Worm (Caenorhabditis elegans) whole organism, early embryonic: Measurements from ENCODE around the gene F59D12.5.

Experiments used
- F13C5.2 ChIP-seq: sonication (generic microtip); optimal IDR thresholded peaks from 2 replicates; lab custom pipeline; 2017; ENCODE audit warnings: mild to moderate bottlenecking, missing genetic modification characterization, inconsistent platforms, missing compliant biosample characterization
- aly-1 ChIP-seq: sonication (generic microtip); optimal IDR thresholded peaks from 2 replicates; lab custom pipeline; 2016; ENCODE audit warnings: missing genetic modification characterization, missing compliant biosample characterization
- ama-1 ChIP-seq: fragments of 150-350 bp; optimal IDR thresholded peaks from 2 replicates; lab custom pipeline; 2014
- ceh-13 ChIP-seq: fragments of 200-800 bp; sonication (Bioruptor generic); optimal IDR thresholded peaks from 2 replicates; lab custom pipeline; 2018; ENCODE audit warnings: mild to moderate bottlenecking, missing genetic modification characterization, missing compliant biosample characterization
- ets-7 ChIP-seq: sonication (generic microtip); optimal IDR thresholded peaks from 2 replicates; lab custom pipeline; 2016; ENCODE audit warnings: missing genotype, missing genetic modification characterization, missing compliant biosample characterization
- flt-1 ChIP-seq: fragments of 200-800 bp; sonication (Bioruptor generic); IDR thresholded peaks from 2 replicates; pipeline ENCODE4 v1.3.6; 2022; ENCODE audit warnings: missing genetic modification characterization, missing compliant biosample characterization
- hmbx-1 ChIP-seq: sonication (generic microtip); optimal IDR thresholded peaks from 2 replicates; lab custom pipeline; 2016; ENCODE audit warnings: mild to moderate bottlenecking, missing genetic modification characterization, missing compliant biosample characterization
- hmg-4 ChIP-seq: fragments of 200-800 bp; sonication (Bioruptor generic); optimal IDR thresholded peaks from 2 replicates; lab custom pipeline; 2018; ENCODE audit warnings: mild to moderate bottlenecking, missing genetic modification characterization, missing compliant biosample characterization
- hnd-1 ChIP-seq: sonication (generic microtip); optimal IDR thresholded peaks from 2 replicates; lab custom pipeline; 2016; ENCODE audit warnings: missing genetic modification characterization, missing compliant biosample characterization
- pes-1 ChIP-seq: fragments of 200-800 bp; sonication (Bioruptor generic); IDR thresholded peaks from 2 replicates; pipeline ENCODE4 v1.3.6; 2022; ENCODE audit warnings: missing genetic modification reagents, missing genetic modification characterization, missing compliant biosample characterization
- scrt-1 ChIP-seq: fragments of 200-800 bp; sonication (Bioruptor generic); IDR thresholded peaks from 2 replicates; pipeline ENCODE4 v1.3.6; 2022; ENCODE audit warnings: missing genetic modification characterization, missing compliant biosample characterization
- sea-1 ChIP-seq: fragments of 200-800 bp; sonication (Bioruptor generic); conservative IDR thresholded peaks from 2 replicates; pipeline ENCODE4 v1.3.6; 2022; ENCODE audit warnings: missing genetic modification characterization, missing compliant biosample characterization
- tbx-37 ChIP-seq: fragments of 200-800 bp; sonication (Bioruptor generic); conservative IDR thresholded peaks from 2 replicates; pipeline ENCODE4 v1.3.6; 2022; ENCODE audit warnings: missing genetic modification reagents, missing genetic modification characterization, missing compliant biosample characterization
- tra-4 ChIP-seq: sonication (generic microtip); optimal IDR thresholded peaks from 2 replicates; lab custom pipeline; 2017; ENCODE audit warnings: missing genetic modification characterization, missing compliant biosample characterization

DNA sequence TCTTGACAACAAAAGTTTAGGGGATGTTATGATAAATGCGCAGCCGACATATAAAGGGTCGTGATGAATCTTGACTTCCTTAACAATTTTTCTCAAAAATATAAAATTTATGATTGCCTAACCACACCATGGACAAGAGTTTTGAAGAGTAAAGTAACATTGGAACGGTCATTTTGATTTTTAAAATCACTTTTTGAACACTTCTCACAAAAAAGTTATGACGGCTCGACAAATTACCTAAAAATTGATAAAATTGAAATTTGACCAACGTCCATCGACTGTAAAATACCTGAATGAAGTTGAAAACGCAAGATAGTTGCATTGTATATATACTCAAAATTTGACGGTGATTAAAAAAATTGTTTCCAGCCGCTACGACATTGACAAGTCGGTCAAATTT, 18.2 kb downstream of the F59D12.5 start:
- no peak for TF ChIP-seq pes-1 (GFP tag; lab: Robert Waterston, UW)
- no peak for TF ChIP-seq ets-7 (tag; lab: Kevin White, UChicago)
- no peak for TF ChIP-seq hnd-1 (tag; lab: Kevin White, UChicago)
- TF ChIP-seq hmg-4: no peak
- no peak for TF ChIP-seq F13C5.2 (tag; lab: Kevin White, UChicago)
- TF ChIP-seq scrt-1 (GFP tag; lab: Robert Waterston, UW): no peak
- no peak for TF ChIP-seq ama-1 (lab: Kevin White, UChicago)
- no peak for TF ChIP-seq aly-1
- no peak for TF ChIP-seq tra-4 (tag; lab: Kevin White, UChicago)
- no peak for TF ChIP-seq flt-1 (GFP tag; lab: Robert Waterston, UW)
- TF ChIP-seq tbx-37 (GFP tag; lab: Robert Waterston, UW): no peak
- no peak for TF ChIP-seq sea-1 (GFP tag; lab: Robert Waterston, UW)
- TF ChIP-seq hmbx-1 (tag; lab: Kevin White, UChicago): no peak
- TF ChIP-seq ceh-13 (GFP tag; lab: Kevin White, UChicago): no peak
